Worm (Caenorhabditis elegans) whole organism, young adult: ENCODE data around the gene F36G3.3.

Source experiments
- B0019.2 ChIP-seq: fragments of 200-800 bp; sonication (Bioruptor generic); conservative IDR thresholded peaks from 2 replicates; pipeline ENCODE4 v1.3.6; 2022; ENCODE audit warnings: missing genetic modification reagents, missing genetic modification characterization, missing compliant biosample characterization
- C06A6.2 ChIP-seq: fragments of 200-800 bp; sonication (Bioruptor generic); conservative IDR thresholded peaks from 2 replicates; pipeline ENCODE4 v1.3.6; 2022; ENCODE audit warnings: missing genetic modification characterization, missing compliant biosample characterization
- D2030.7 ChIP-seq: fragments of 200-800 bp; sonication (Bioruptor generic); IDR thresholded peaks from 2 replicates; pipeline ENCODE4 v1.3.6; 2022; ENCODE audit warnings: missing genetic modification reagents, missing genetic modification characterization, missing compliant biosample characterization
- F23B12.7 ChIP-seq: sonication (generic microtip); optimal IDR thresholded peaks from 2 replicates; lab custom pipeline; 2017; ENCODE audit warnings: missing genetic modification characterization, mild to moderate bottlenecking, missing compliant biosample characterization, antibody characterized with exemption, moderate library complexity; ENCODE audit not compliant: insufficient read depth
- F55B11.4 ChIP-seq: sonication (generic microtip); optimal IDR thresholded peaks from 2 replicates; lab custom pipeline; 2016; ENCODE audit warnings: missing compliant biosample characterization, missing genetic modification characterization, borderline replicate concordance; ENCODE audit not compliant: insufficient read depth
- Y56A3A.18 ChIP-seq: fragments of 200-800 bp; sonication (Bioruptor generic); IDR thresholded peaks from 2 replicates; pipeline ENCODE4 v1.3.6; 2022; ENCODE audit warnings: missing genetic modification reagents, missing genetic modification characterization, missing compliant biosample characterization
- aptf-2 ChIP-seq: fragments of 200-800 bp; sonication (Bioruptor generic); conservative IDR thresholded peaks from 2 replicates; pipeline ENCODE4 v1.3.6; 2022; ENCODE audit warnings: missing genetic modification reagents, missing genetic modification characterization, missing compliant biosample characterization
- atf-7 ChIP-seq: sonication (generic microtip); optimal IDR thresholded peaks from 2 replicates; lab custom pipeline; 2017; ENCODE audit warnings: mild to moderate bottlenecking, missing genetic modification characterization, missing compliant biosample characterization
- bed-2 ChIP-seq: fragments of 200-800 bp; sonication (Bioruptor generic); IDR thresholded peaks from 2 replicates; pipeline ENCODE4 v1.3.6; 2022; ENCODE audit warnings: missing genetic modification reagents, missing genetic modification characterization, missing compliant biosample characterization
- ceh-79 ChIP-seq: sonication (generic microtip); optimal IDR thresholded peaks from 2 replicates; lab custom pipeline; 2017; ENCODE audit warnings: mild to moderate bottlenecking, missing genetic modification characterization, missing compliant biosample characterization
- dpff-1 ChIP-seq: sonication (generic microtip); optimal IDR thresholded peaks from 2 replicates; lab custom pipeline; 2017; ENCODE audit warnings: mild to moderate bottlenecking, missing genetic modification characterization, missing compliant biosample characterization
- ets-4 ChIP-seq: fragments of 200-800 bp; sonication (Bioruptor generic); optimal IDR thresholded peaks from 2 replicates; lab custom pipeline; 2018; ENCODE audit warnings: mild to moderate bottlenecking, missing genetic modification characterization, missing compliant biosample characterization
- lag-1 ChIP-seq: fragments of 200-800 bp; sonication (Bioruptor generic); IDR thresholded peaks from 2 replicates; pipeline ENCODE4 v1.3.6; 2022; ENCODE audit warnings: missing genetic modification reagents, missing genetic modification characterization, missing compliant biosample characterization
- let-607 ChIP-seq, 2 experiments: fragments of 200-800 bp in 1 of 2; sonication (Bioruptor generic) in 1 of 2; sonication (generic microtip) in 1 of 2; optimal IDR thresholded peaks; 2 replicates each; lab custom pipeline; 2016 to 2018; ENCODE audit warnings: mild to moderate bottlenecking in 2 of 2, missing compliant biosample characterization in 2 of 2, missing genetic modification characterization in 2 of 2, moderate library complexity in 2 of 2, missing genotype in 1 of 2
- lin-35 ChIP-seq, 3 experiments: fragments of 150-350 bp in 2 of 3; sonication (generic microtip) in 1 of 3; optimal IDR thresholded peaks; 2 replicates each; lab custom pipeline; 2014 to 2018; ENCODE audit warnings: missing biosample characterization in 3 of 3, missing genetic modification characterization in 3 of 3, missing genetic modification reagents in 3 of 3
- lsl-1 ChIP-seq: fragments of 200-800 bp; sonication (Bioruptor generic); optimal IDR thresholded peaks from 2 replicates; lab custom pipeline; 2018; ENCODE audit warnings: mild to moderate bottlenecking, missing genetic modification characterization, moderate library complexity, missing compliant biosample characterization
- lsy-27 ChIP-seq: sonication (generic microtip); optimal IDR thresholded peaks from 2 replicates; lab custom pipeline; 2017; ENCODE audit warnings: missing genetic modification characterization, mild to moderate bottlenecking, missing compliant biosample characterization, antibody characterized with exemption, missing genotype, borderline replicate concordance; ENCODE audit not compliant: insufficient read depth
- nhr-80 ChIP-seq: sonication (generic microtip); optimal IDR thresholded peaks from 2 replicates; lab custom pipeline; 2016; ENCODE audit warnings: missing genetic modification characterization, missing compliant biosample characterization
- pbrm-1 ChIP-seq: fragments of 200-800 bp; sonication (Bioruptor generic); IDR thresholded peaks from 2 replicates; pipeline ENCODE4 v1.3.6; 2022; ENCODE audit warnings: missing genetic modification reagents, missing genetic modification characterization, missing compliant biosample characterization
- rcor-1 ChIP-seq: fragments of 200-800 bp; sonication (Bioruptor generic); IDR thresholded peaks from 2 replicates; pipeline ENCODE4 v1.3.6; 2022; ENCODE audit warnings: missing genetic modification reagents, missing genetic modification characterization, missing compliant biosample characterization
- sea-2 ChIP-seq: fragments of 200-800 bp; sonication (Bioruptor generic); IDR thresholded peaks from 2 replicates; pipeline ENCODE4 v1.3.6; 2022; ENCODE audit warnings: missing genetic modification characterization, missing compliant biosample characterization
- tlf-1 ChIP-seq: fragments of 200-800 bp; sonication (Bioruptor generic); optimal IDR thresholded peaks from 2 replicates; lab custom pipeline; 2018; ENCODE audit warnings: mild to moderate bottlenecking, missing genetic modification characterization, missing compliant biosample characterization
- unc-62 ChIP-seq: fragments of 150-350 bp; optimal IDR thresholded peaks from 2 replicates; lab custom pipeline; 2014; ENCODE audit warnings: missing biosample characterization, missing genetic modification reagents, missing genetic modification characterization
- xnd-1 ChIP-seq: sonication (generic microtip); optimal IDR thresholded peaks from 2 replicates; lab custom pipeline; 2016; ENCODE audit warnings: missing genotype, missing genetic modification reagents, missing genetic modification characterization, missing compliant biosample characterization
- ztf-22 ChIP-seq: fragments of 200-800 bp; sonication (Bioruptor generic); optimal IDR thresholded peaks from 2 replicates; lab custom pipeline; 2018; ENCODE audit warnings: mild to moderate bottlenecking, missing genetic modification characterization, moderate library complexity, missing compliant biosample characterization
- ztf-26 ChIP-seq: sonication (generic microtip); optimal IDR thresholded peaks from 2 replicates; lab custom pipeline; 2017; ENCODE audit warnings: missing genetic modification characterization, missing compliant biosample characterization
- ztf-28 ChIP-seq: fragments of 200-800 bp; sonication (Bioruptor generic); IDR thresholded peaks from 2 replicates; pipeline ENCODE4 v1.3.6; 2022; ENCODE audit warnings: missing genetic modification reagents, missing genetic modification characterization, missing compliant biosample characterization

F36G3.3 gene

ce11 chrX:9846975-9847374, 48.3 kb downstream of the F36G3.3 start, which contains the start of gene vab-15:
vab-15 (plus strand) TSS chrX:9847275.
- TF ChIP-seq lsl-1 (GFP tag; lab: Kevin White, UChicago), result no peak
- TF ChIP-seq ztf-28, result no peak
- no peak for TF ChIP-seq pbrm-1
- TF ChIP-seq F23B12.7, result no peak
- no peak for TF ChIP-seq rcor-1 (GFP tag; lab: Robert Waterston, UW)
- TF ChIP-seq ets-4, result no peak
- TF ChIP-seq, all 124 proteins: peak for 0

DNA sequence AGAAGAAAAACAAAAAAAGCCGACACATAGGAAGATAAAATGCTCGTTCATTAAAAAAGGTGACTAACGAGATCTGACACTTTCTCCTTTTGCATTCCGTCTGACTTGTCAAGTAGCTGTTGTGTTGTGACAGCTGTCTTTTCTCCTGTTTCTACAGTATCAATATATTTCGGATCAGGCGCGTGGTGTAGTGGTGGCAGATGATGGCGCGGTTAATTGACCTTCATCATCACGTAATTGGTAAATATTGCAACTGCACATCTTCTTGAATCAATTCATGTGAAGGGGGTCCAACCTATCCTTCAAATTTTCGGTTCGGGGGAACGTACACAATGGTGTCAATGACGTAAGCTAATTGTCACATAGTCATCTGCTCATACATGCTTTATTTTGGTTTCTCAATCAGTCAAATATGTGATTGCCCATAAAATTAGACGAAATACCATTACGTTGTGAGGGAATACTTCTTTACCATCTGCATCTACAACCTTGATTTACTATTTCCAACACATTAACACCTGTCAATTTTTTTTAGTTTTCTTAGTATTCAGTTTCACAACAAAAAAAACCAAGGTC, 49.7 kb downstream of the F36G3.3 start:
- no peak for TF ChIP-seq ceh-79
- no peak for TF ChIP-seq ztf-26 (tag; lab: Kevin White, UChicago)
- TF ChIP-seq bed-2 (GFP tag; lab: Robert Waterston, UW), result no peak
- TF ChIP-seq sea-2 (GFP tag; lab: Robert Waterston, UW), result no peak
- TF ChIP-seq Y56A3A.18 (GFP tag; lab: Robert Waterston, UW), result no peak
- TF ChIP-seq xnd-1 (tag; lab: Kevin White, UChicago), result no peak
- TF ChIP-seq F55B11.4 (tag; lab: Kevin White, UChicago), result no peak
- no peak for TF ChIP-seq lag-1 (GFP tag; lab: Robert Waterston, UW)
- no peak for TF ChIP-seq dpff-1 (tag; lab: Kevin White, UChicago)
- TF ChIP-seq rcor-1 (GFP tag; lab: Robert Waterston, UW), result no peak
- no peak for TF ChIP-seq lin-35 (GFP tag; optimal IDR thresholded peaks at IDR 0.05; lab: Kevin White, UChicago)
- no peak for TF ChIP-seq aptf-2 (GFP tag; lab: Robert Waterston, UW)
- no peak for TF ChIP-seq D2030.7
- TF ChIP-seq let-607 (tag; optimal IDR thresholded peaks at IDR 0.05; lab: Kevin White, UChicago), result no peak
- no peak for TF ChIP-seq lsy-27 (tag; lab: Kevin White, UChicago)
- no peak for TF ChIP-seq tlf-1 (GFP tag; lab: Kevin White, UChicago)
- TF ChIP-seq nhr-80 (tag; lab: Kevin White, UChicago), result no peak
- no peak for TF ChIP-seq atf-7
- TF ChIP-seq ets-4, result no peak
- TF ChIP-seq lsl-1 (GFP tag; lab: Kevin White, UChicago), result no peak

DNA sequence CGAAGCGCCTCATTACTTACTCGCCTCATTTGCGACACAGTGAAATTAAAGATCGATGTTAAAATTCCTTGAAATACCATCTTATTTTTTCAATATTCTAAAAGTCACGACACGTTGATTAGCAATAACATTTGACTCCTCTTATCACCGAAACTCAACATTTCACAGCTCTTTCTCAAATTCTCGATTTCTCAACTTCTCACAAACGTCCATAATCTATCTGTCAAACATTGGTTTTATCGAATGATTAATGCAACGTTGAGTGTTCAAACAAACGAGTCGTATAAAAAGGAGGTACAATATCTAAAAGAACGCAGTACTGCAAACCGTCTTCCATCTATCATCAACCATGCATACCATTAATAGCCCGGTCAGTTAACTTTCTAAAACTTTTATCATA, 51.6 kb downstream of the F36G3.3 start, which contains the start of gene lec-8:
TSS of gene lec-8 (plus strand) at position 314 of the 400 bp plus-strand sequence.
- TF ChIP-seq let-607 (tag; optimal IDR thresholded peaks at IDR 0.05; lab: Kevin White, UChicago) (peak in 1 of 2 experiments; percentile 24), C06A6.2 (no peak), nhr-80 (tag; lab: Kevin White, UChicago) (peak; percentile 93), ztf-22 (GFP tag; lab: Kevin White, UChicago) (peak; percentile 20), B0019.2 (GFP tag; lab: Robert Waterston, UW) (no peak), unc-62 (peak; percentile 45)
